Worm (Caenorhabditis elegans) whole organism, late embryonic: Measurements from ENCODE around the gene sma-9.

Source experiments
- C08G9.2 ChIP-seq: sonication (generic microtip); optimal IDR thresholded peaks from 2 replicates; lab custom pipeline; 2016; ENCODE audit warnings: mild to moderate bottlenecking, missing genetic modification characterization, moderate library complexity, missing compliant biosample characterization
- F13H6.1 ChIP-seq: sonication (generic microtip); optimal IDR thresholded peaks from 2 replicates; lab custom pipeline; 2016; ENCODE audit warnings: missing genetic modification characterization, missing compliant biosample characterization
- K02D7.2 ChIP-seq: sonication (generic microtip); optimal IDR thresholded peaks from 2 replicates; lab custom pipeline; 2017; ENCODE audit warnings: mild to moderate bottlenecking, missing genetic modification characterization, missing compliant biosample characterization
- K09A11.1 ChIP-seq: sonication (generic microtip); optimal IDR thresholded peaks from 2 replicates; lab custom pipeline; 2017; ENCODE audit warnings: antibody characterized with exemption, mild to moderate bottlenecking, missing genetic modification characterization, missing compliant biosample characterization; ENCODE audit not compliant: insufficient read depth
- T23F11.4 ChIP-seq: fragments of 200-800 bp; sonication (Bioruptor generic); optimal IDR thresholded peaks from 2 replicates; lab custom pipeline; 2018; ENCODE audit warnings: mild to moderate bottlenecking, missing genetic modification characterization, missing compliant biosample characterization
- Y22D7AL.16 ChIP-seq: sonication (generic microtip); optimal IDR thresholded peaks from 2 replicates; lab custom pipeline; 2016; ENCODE audit warnings: missing genetic modification characterization, missing compliant biosample characterization
- ceh-14 ChIP-seq: sonication (generic microtip); optimal IDR thresholded peaks from 2 replicates; lab custom pipeline; 2016; ENCODE audit warnings: missing genotype, missing genetic modification characterization, missing compliant biosample characterization
- ceh-18 ChIP-seq: sonication (generic microtip); optimal IDR thresholded peaks from 2 replicates; lab custom pipeline; 2016; ENCODE audit warnings: missing genetic modification characterization, missing compliant biosample characterization
- ceh-19 ChIP-seq: fragments of 200-800 bp; sonication (Bioruptor generic); optimal IDR thresholded peaks from 2 replicates; lab custom pipeline; 2018; ENCODE audit warnings: mild to moderate bottlenecking, missing genetic modification characterization, missing compliant biosample characterization
- ceh-30 ChIP-seq: fragments of 150-350 bp; optimal IDR thresholded peaks from 2 replicates; lab custom pipeline; 2014; ENCODE audit warnings: missing biosample characterization, missing genetic modification characterization
- ceh-34 ChIP-seq: sonication (generic microtip); optimal IDR thresholded peaks from 2 replicates; lab custom pipeline; 2016; ENCODE audit warnings: mild to moderate bottlenecking, missing genetic modification characterization, missing compliant biosample characterization
- ceh-45 ChIP-seq: fragments of 200-800 bp; sonication (Bioruptor generic); IDR thresholded peaks from 2 replicates; pipeline ENCODE4 v1.3.6; 2022; ENCODE audit warnings: missing genetic modification reagents, missing genetic modification characterization, missing compliant biosample characterization
- ceh-6 ChIP-seq: fragments of 200-800 bp; sonication (Bioruptor generic); optimal IDR thresholded peaks from 2 replicates; lab custom pipeline; 2018; ENCODE audit warnings: mild to moderate bottlenecking, missing genetic modification characterization, missing compliant biosample characterization
- ceh-9 ChIP-seq: sonication (generic microtip); optimal IDR thresholded peaks from 2 replicates; lab custom pipeline; 2016; ENCODE audit warnings: mild to moderate bottlenecking, missing genetic modification characterization, inconsistent platforms, missing compliant biosample characterization
- che-1 ChIP-seq: sonication (generic microtip); optimal IDR thresholded peaks from 2 replicates; lab custom pipeline; 2016; ENCODE audit warnings: mild to moderate bottlenecking, missing genetic modification characterization, missing compliant biosample characterization
- dve-1 ChIP-seq: sonication (generic microtip); optimal IDR thresholded peaks from 2 replicates; lab custom pipeline; 2017; ENCODE audit warnings: antibody characterized with exemption, mild to moderate bottlenecking, missing genetic modification characterization, missing compliant biosample characterization
- elt-2 ChIP-seq: sonication (generic microtip); optimal IDR thresholded peaks from 2 replicates; lab custom pipeline; 2016; ENCODE audit warnings: missing genetic modification reagents, missing genetic modification characterization, missing compliant biosample characterization
- ets-4 ChIP-seq: sonication (generic microtip); optimal IDR thresholded peaks from 2 replicates; lab custom pipeline; 2016; ENCODE audit warnings: missing genetic modification characterization, missing compliant biosample characterization
- eyg-1 ChIP-seq: sonication (generic microtip); optimal IDR thresholded peaks from 2 replicates; lab custom pipeline; 2016; ENCODE audit warnings: missing genotype, missing genetic modification characterization, missing compliant biosample characterization
- fkh-6 ChIP-seq: sonication (generic microtip); optimal IDR thresholded peaks from 2 replicates; lab custom pipeline; 2016; ENCODE audit warnings: missing genetic modification characterization, missing compliant biosample characterization
- gmeb-2 ChIP-seq: sonication (generic microtip); optimal IDR thresholded peaks from 2 replicates; lab custom pipeline; 2016; ENCODE audit warnings: missing genetic modification characterization, inconsistent platforms, missing compliant biosample characterization
- hlh-13 ChIP-seq: fragments of 200-800 bp; sonication (Bioruptor generic); optimal IDR thresholded peaks from 2 replicates; lab custom pipeline; 2018; ENCODE audit warnings: mild to moderate bottlenecking, missing genetic modification characterization, missing compliant biosample characterization
- hlh-15 ChIP-seq: sonication (generic microtip); optimal IDR thresholded peaks from 2 replicates; lab custom pipeline; 2016; ENCODE audit warnings: missing genetic modification characterization, missing compliant biosample characterization
- hlh-6 ChIP-seq: sonication (generic microtip); optimal IDR thresholded peaks from 2 replicates; lab custom pipeline; 2016; ENCODE audit warnings: missing genotype, missing genetic modification characterization, missing compliant biosample characterization
- hlh-8 ChIP-seq: sonication (generic microtip); optimal IDR thresholded peaks from 2 replicates; lab custom pipeline; 2016; ENCODE audit warnings: missing genotype, missing genetic modification characterization, missing compliant biosample characterization
- nfya-1 ChIP-seq: sonication (generic microtip); optimal IDR thresholded peaks from 2 replicates; lab custom pipeline; 2017; ENCODE audit warnings: missing genetic modification characterization, mild to moderate bottlenecking, missing compliant biosample characterization, antibody characterized with exemption, moderate library complexity
- nhr-232 ChIP-seq: sonication (generic microtip); optimal IDR thresholded peaks from 2 replicates; lab custom pipeline; 2016; ENCODE audit warnings: missing genetic modification characterization, missing compliant biosample characterization
- npax-4 ChIP-seq: sonication (generic microtip); optimal IDR thresholded peaks from 2 replicates; lab custom pipeline; 2016; ENCODE audit warnings: missing genetic modification characterization, missing compliant biosample characterization
- pat-9 ChIP-seq: fragments of 200-800 bp; sonication (Bioruptor generic); optimal IDR thresholded peaks from 2 replicates; lab custom pipeline; 2018; ENCODE audit warnings: mild to moderate bottlenecking, missing genetic modification characterization, moderate library complexity, missing compliant biosample characterization
- pax-1 ChIP-seq: fragments of 150-350 bp; optimal IDR thresholded peaks from 2 replicates; lab custom pipeline; 2014; ENCODE audit warnings: missing biosample characterization, missing genetic modification characterization
- pha-2 ChIP-seq: sonication (generic microtip); optimal IDR thresholded peaks from 2 replicates; lab custom pipeline; 2017; ENCODE audit warnings: mild to moderate bottlenecking, missing genetic modification characterization, missing compliant biosample characterization
- pha-4 ChIP-seq: fragments of 150-350 bp; optimal IDR thresholded peaks from 2 replicates; lab custom pipeline; 2018; ENCODE audit warnings: missing biosample characterization, missing genetic modification reagents, missing genetic modification characterization
- pqm-1 ChIP-seq: sonication (generic microtip); optimal IDR thresholded peaks from 2 replicates; lab custom pipeline; 2016; ENCODE audit warnings: missing genetic modification characterization, missing compliant biosample characterization
- ref-2 ChIP-seq: sonication (generic microtip); optimal IDR thresholded peaks from 2 replicates; lab custom pipeline; 2016; ENCODE audit warnings: missing genetic modification characterization, missing compliant biosample characterization
- rnt-1 ChIP-seq: sonication (generic microtip); optimal IDR thresholded peaks from 2 replicates; lab custom pipeline; 2016; ENCODE audit warnings: missing genetic modification characterization, missing compliant biosample characterization
- sdc-2 ChIP-seq: sonication (generic microtip); optimal IDR thresholded peaks from 2 replicates; lab custom pipeline; 2016; ENCODE audit warnings: missing genotype, missing genetic modification characterization, missing compliant biosample characterization
- sox-2 ChIP-seq: fragments of 200-800 bp; sonication (Bioruptor generic); IDR thresholded peaks from 2 replicates; pipeline ENCODE4 v1.3.6; 2022; ENCODE audit warnings: missing genetic modification reagents, missing genetic modification characterization, missing compliant biosample characterization
- syd-9 ChIP-seq: sonication (generic microtip); optimal IDR thresholded peaks from 2 replicates; lab custom pipeline; 2016; ENCODE audit warnings: mild to moderate bottlenecking, missing genetic modification characterization, moderate library complexity, missing compliant biosample characterization
- tbx-2 ChIP-seq: sonication (generic microtip); optimal IDR thresholded peaks from 2 replicates; lab custom pipeline; 2016; ENCODE audit warnings: missing genetic modification characterization, missing compliant biosample characterization
- unc-3 ChIP-seq, 2 experiments: fragments of 200-800 bp in 1 of 2; sonication (Bioruptor generic) in 1 of 2; sonication (generic microtip) in 1 of 2; conservative IDR thresholded peaks in 1 of 2; optimal IDR thresholded peaks in 1 of 2; 2 replicates each; pipeline versions ENCODE4 v1.3.6 to Lab custom; 2016 to 2022; ENCODE audit warnings: missing compliant biosample characterization in 2 of 2, missing genetic modification characterization in 2 of 2, missing genetic modification reagents in 1 of 2
- unc-42 ChIP-seq: sonication (generic microtip); optimal IDR thresholded peaks from 2 replicates; lab custom pipeline; 2016; ENCODE audit warnings: missing genotype, missing genetic modification characterization, missing compliant biosample characterization

sma-9 gene

ce11 chrX:10770988-10771496 is 2.0 kb downstream of the sma-9 start (continued):
- TF ChIP-seq ref-2 (tag; lab: Kevin White, UChicago) (peak; percentile 43), hlh-13 (GFP tag; lab: Kevin White, UChicago) (no peak), gmeb-2 (tag; lab: Kevin White, UChicago) (no peak), hlh-8 (no peak), pqm-1 (tag; lab: Kevin White, UChicago) (peak; percentile 43), sox-2 (GFP tag; lab: Robert Waterston, UW) (no peak), T23F11.4 (GFP tag; lab: Kevin White, UChicago) (no peak), elt-2 (tag; lab: Kevin White, UChicago) (no peak), pax-1 (no peak), rnt-1 (tag; lab: Kevin White, UChicago) (peak; percentile 61), K09A11.1 (tag; lab: Kevin White, UChicago) (peak; percentile 52), ceh-19 (GFP tag; lab: Kevin White, UChicago) (no peak), nhr-232 (tag; lab: Kevin White, UChicago) (no peak), npax-4 (tag; lab: Kevin White, UChicago) (no peak), syd-9 (tag; lab: Kevin White, UChicago) (no peak), pat-9 (tag; lab: Kevin White, UChicago) (no peak), unc-3 (GFP tag; conservative IDR thresholded peaks at IDR 0.05; lab: Robert Waterston, UW) (no peak), unc-3 (tag; optimal IDR thresholded peaks at IDR 0.05; lab: Kevin White, UChicago) (no peak), ceh-30 (tag; lab: Kevin White, UChicago) (no peak), tbx-2 (tag; lab: Kevin White, UChicago) (peak; percentile 76), hlh-6 (tag; lab: Kevin White, UChicago) (no peak), F13H6.1 (tag; lab: Kevin White, UChicago) (peak; percentile 82), Y22D7AL.16 (tag; lab: Kevin White, UChicago) (no peak), ceh-14 (tag; lab: Kevin White, UChicago) (peak; percentile 52), C08G9.2 (peak; percentile 45), pha-4 (tag; lab: Kevin White, UChicago) (no peak), ets-4 (no peak)
- TF ChIP-seq, all 69 proteins: peak for 16

ce11 chrX:10772165-10772584 is 3.1 kb downstream of the sma-9 start:
- TF ChIP-seq nfya-1 (tag; lab: Kevin White, UChicago) = peak; percentile 36
- no peak for TF ChIP-seq ceh-14 (tag; lab: Kevin White, UChicago)
- peak; percentile 40 for TF ChIP-seq rnt-1 (tag; lab: Kevin White, UChicago)
- TF ChIP-seq elt-2 (tag; lab: Kevin White, UChicago) = peak; percentile 10
- TF ChIP-seq ceh-18 (tag; lab: Kevin White, UChicago) = peak; percentile 81
- TF ChIP-seq che-1 (tag; lab: Kevin White, UChicago) = no peak
- TF ChIP-seq tbx-2 (tag; lab: Kevin White, UChicago) = peak; percentile 22

DNA sequence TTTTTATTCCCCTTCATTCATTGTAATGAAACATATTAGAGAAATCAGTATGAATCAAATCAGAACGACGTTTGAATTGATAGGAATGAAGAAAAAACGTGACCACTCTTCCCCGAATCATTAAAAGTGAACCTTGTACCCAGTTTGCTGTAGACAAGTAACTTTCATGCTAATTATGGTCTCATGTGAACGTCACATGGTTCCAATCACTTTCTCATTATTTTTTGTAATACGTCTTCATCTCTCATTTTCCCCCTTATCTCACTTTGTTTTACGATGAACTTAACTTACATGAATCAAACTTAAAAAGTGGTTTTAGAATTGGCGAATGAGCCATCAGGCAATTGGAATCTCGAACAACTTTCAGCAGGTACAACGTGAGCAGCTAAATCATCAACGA is 3.7 kb downstream of the sma-9 start:
- TF ChIP-seq ceh-6 (GFP tag; lab: Kevin White, UChicago) (no peak), unc-42 (tag; lab: Kevin White, UChicago) (no peak), ceh-45 (no peak), hlh-15 (tag; lab: Kevin White, UChicago) (no peak), fkh-6 (tag; lab: Kevin White, UChicago) (no peak), ref-2 (tag; lab: Kevin White, UChicago) (no peak), K02D7.2 (tag; lab: Kevin White, UChicago) (no peak), ceh-9 (no peak), hlh-8 (no peak), sox-2 (GFP tag; lab: Robert Waterston, UW) (no peak), C08G9.2 (no peak), eyg-1 (tag; lab: Kevin White, UChicago) (no peak), pat-9 (tag; lab: Kevin White, UChicago) (no peak), sdc-2 (tag; lab: Kevin White, UChicago) (no peak), dve-1 (tag; lab: Kevin White, UChicago) (no peak), Y22D7AL.16 (tag; lab: Kevin White, UChicago) (no peak), ceh-34 (tag; lab: Kevin White, UChicago) (no peak), pha-2 (tag; lab: Kevin White, UChicago) (no peak)
